Fruit fly (Drosophila melanogaster) whole organism, embryonic: ENCODE results near the gene CG18788.

Experiments used
- Blimp-1 ChIP-seq: fragments of 200-800 bp; sonication (Bioruptor generic); optimal IDR thresholded peaks from 3 replicates; lab custom pipeline; 2018; ENCODE audit warnings: missing biosample characterization, missing genetic modification characterization, mild to moderate bottlenecking, moderate library complexity, missing genetic modification reagents
- CG15073 ChIP-seq: fragments of 200-800 bp; sonication (Bioruptor generic); optimal IDR thresholded peaks from 2 replicates; lab custom pipeline; 2016; ENCODE audit warnings: missing biosample characterization, missing genetic modification characterization
- CG17912 ChIP-seq: fragments of 200-800 bp; sonication (Bioruptor generic); optimal IDR thresholded peaks from 2 replicates; lab custom pipeline; 2018; ENCODE audit warnings: missing biosample characterization, mild to moderate bottlenecking, missing genetic modification characterization
- CG2120 ChIP-seq: fragments of 200-800 bp; sonication (Bioruptor generic); optimal IDR thresholded peaks from 3 replicates; lab custom pipeline; 2016; ENCODE audit warnings: missing biosample characterization, missing genetic modification characterization
- CG30403 ChIP-seq: fragments of 200-800 bp; sonication (Bioruptor generic); optimal IDR thresholded peaks from 3 replicates; lab custom pipeline; 2016; ENCODE audit warnings: missing biosample characterization, missing genetic modification characterization
- CG4424 ChIP-seq: fragments of 200-800 bp; sonication (Bioruptor generic); optimal IDR thresholded peaks from 3 replicates; lab custom pipeline; 2016; ENCODE audit warnings: missing biosample characterization, missing genetic modification characterization
- CG5180 ChIP-seq: fragments of 200-800 bp; sonication (Bioruptor generic); optimal IDR thresholded peaks from 3 replicates; lab custom pipeline; 2017; ENCODE audit warnings: missing biosample characterization, missing genetic modification characterization, mild to moderate bottlenecking, moderate library complexity, missing genetic modification reagents
- CG8388 ChIP-seq: fragments of 200-800 bp; sonication (Bioruptor generic); optimal IDR thresholded peaks from 2 replicates; lab custom pipeline; 2019; ENCODE audit warnings: missing biosample characterization, mild to moderate bottlenecking, missing genetic modification characterization, moderate library complexity
- Ets65A ChIP-seq: fragments of 200-800 bp; sonication (Bioruptor generic); peaks from one replicate; lab custom pipeline; 2016; ENCODE audit warnings: missing biosample characterization, missing genetic modification characterization
- Hr51 ChIP-seq, 2 experiments: fragments of 200-800 bp; sonication (Bioruptor generic); optimal IDR thresholded peaks; 2 replicates in 1 of 2; 3 replicates in 1 of 2; lab custom pipeline; 2016 to 2018; ENCODE audit warnings: missing biosample characterization in 2 of 2, missing genetic modification characterization in 2 of 2, mild to moderate bottlenecking in 1 of 2, moderate library complexity in 1 of 2
- Mes4 ChIP-seq: fragments of 200-800 bp; sonication (Bioruptor generic); optimal IDR thresholded peaks from 2 replicates; lab custom pipeline; 2016; ENCODE audit warnings: missing biosample characterization, missing genetic modification characterization
- PHDP ChIP-seq: fragments of 200-800 bp; sonication (Bioruptor generic); optimal IDR thresholded peaks from 3 replicates; lab custom pipeline; 2018; ENCODE audit warnings: missing biosample characterization, mild to moderate bottlenecking, missing genetic modification characterization, moderate library complexity
- cad ChIP-seq: fragments of >200 bp; optimal IDR thresholded peaks from 2 replicates; lab custom pipeline; 2017; ENCODE audit warnings: missing biosample characterization, missing genetic modification characterization
- crc ChIP-seq: fragments of 200-800 bp; sonication (Bioruptor generic); optimal IDR thresholded peaks from 2 replicates; lab custom pipeline; 2016; ENCODE audit warnings: missing biosample characterization, missing genetic modification characterization
- dan ChIP-seq: fragments of 200-800 bp; sonication (Bioruptor generic); IDR thresholded peaks from 2 replicates; pipeline ENCODE4 v1.3.6; 2022; ENCODE audit warnings: missing biosample characterization, missing genetic modification characterization
- gem ChIP-seq: fragments of 200-800 bp; sonication (Bioruptor generic); optimal IDR thresholded peaks from 2 replicates; lab custom pipeline; 2019; ENCODE audit warnings: missing biosample characterization, mild to moderate bottlenecking, missing genetic modification characterization, moderate library complexity
- jigr1 ChIP-seq: fragments of 200-800 bp; sonication (Bioruptor generic); IDR thresholded peaks from 3 replicates; pipeline ENCODE4 v1.3.6; 2022; ENCODE audit warnings: missing biosample characterization, missing genetic modification characterization
- jing ChIP-seq: fragments of 200-800 bp; sonication (Bioruptor generic); optimal IDR thresholded peaks from 2 replicates; lab custom pipeline; 2018; ENCODE audit warnings: missing biosample characterization, mild to moderate bottlenecking, missing genetic modification characterization
- pfk ChIP-seq: fragments of 200-800 bp; sonication (Bioruptor generic); optimal IDR thresholded peaks from 2 replicates; lab custom pipeline; 2018; ENCODE audit warnings: missing biosample characterization, mild to moderate bottlenecking, missing genetic modification characterization, moderate library complexity
- zen ChIP-seq: fragments of 200-800 bp; sonication (Bioruptor generic); optimal IDR thresholded peaks from 3 replicates; lab custom pipeline; 2018; ENCODE audit warnings: missing biosample characterization, mild to moderate bottlenecking, missing genetic modification characterization, moderate library complexity

The CG18788 gene

DNA sequence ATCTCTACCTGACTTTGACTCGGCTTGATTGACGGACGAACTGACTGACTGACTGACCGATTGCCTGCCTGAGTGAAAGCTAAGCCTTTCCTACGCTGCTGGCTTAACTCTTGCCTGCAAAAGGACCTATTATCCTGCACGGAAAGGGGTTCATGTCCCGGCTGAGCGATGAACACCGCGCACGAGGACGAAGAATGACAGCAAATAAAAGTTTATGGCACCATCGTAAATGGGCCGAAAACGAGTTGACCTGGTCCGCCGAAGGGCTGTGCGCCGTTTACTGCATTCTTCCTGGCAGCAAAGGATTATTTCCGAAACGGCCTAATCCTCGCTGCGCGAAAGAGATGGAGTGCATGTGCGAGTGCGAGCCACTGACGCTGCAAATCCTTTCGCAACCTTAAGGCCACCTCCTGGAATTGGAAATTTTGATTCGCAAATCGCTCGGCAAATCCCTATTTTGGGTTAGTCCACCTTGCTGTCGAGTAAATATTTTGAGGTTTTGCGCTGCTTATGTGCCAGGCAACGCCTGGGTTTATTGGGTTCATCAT, 47.2 kb downstream of the CG18788 start (continued):
- TF ChIP-seq CG2120 (no peak), gem (tag; lab: Kevin White, UChicago) (no peak), crc (no peak), CG5180 (GFP tag; lab: Kevin White, UChicago) (no peak), Ets65A (GFP tag; lab: Kevin White, UChicago) (peak; percentile 37), CG15073 (GFP tag; lab: Kevin White, UChicago) (no peak), Mes4 (GFP tag; lab: Kevin White, UChicago) (no peak), CG4424 (GFP tag; lab: Kevin White, UChicago) (no peak), CG8388 (GFP tag; lab: Kevin White, UChicago) (no peak), jing (GFP tag; lab: Kevin White, UChicago) (no peak), cad (peak; percentile 100), jigr1 (no peak), CG30403 (GFP tag; lab: Kevin White, UChicago) (no peak), CG17912 (GFP tag; lab: Kevin White, UChicago) (no peak), Hr51 (GFP tag; optimal IDR thresholded peaks at IDR 0.05; lab: Kevin White, UChicago) (no peak)

DNA sequence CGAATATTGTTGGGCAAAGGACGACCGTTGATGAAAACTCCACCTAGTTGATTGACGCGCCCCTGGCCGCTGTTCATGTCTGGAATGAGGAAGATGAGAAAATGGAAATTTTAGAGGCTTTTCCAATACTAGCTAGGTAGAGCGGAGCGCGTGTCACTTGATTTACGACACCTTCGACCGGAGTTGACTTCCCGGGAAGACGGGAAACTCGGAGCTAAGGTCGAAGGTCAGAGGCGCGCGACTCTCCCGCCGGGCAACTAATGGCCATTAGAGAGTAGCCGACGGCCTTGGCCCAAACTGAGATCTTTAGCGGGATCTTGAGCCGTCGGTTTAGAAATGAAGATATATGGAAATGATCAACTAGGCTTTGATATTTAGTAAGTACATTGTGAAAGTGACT, 51.0 kb downstream of the CG18788 start:
- TF ChIP-seq Ets65A (GFP tag; lab: Kevin White, UChicago), result peak; percentile 72
- TF ChIP-seq dan (GFP tag; lab: Robert Waterston, UW), result no peak
- no peak for TF ChIP-seq Blimp-1 (GFP tag; lab: Kevin White, UChicago)
- peak; percentile 83 for TF ChIP-seq cad
- peak; percentile 59 for TF ChIP-seq zen (tag; lab: Kevin White, UChicago)
- TF ChIP-seq PHDP (tag; lab: Kevin White, UChicago), result no peak
- TF ChIP-seq pfk, result no peak
